Fruit fly (Drosophila melanogaster) whole organism: ENCODE measurements around the gene Fas2.

Experiments used
- CG8478 ChIP-seq: fragments of >200 bp; optimal IDR thresholded peaks from 2 replicates; lab custom pipeline; 2018; ENCODE audit warnings: inconsistent platforms
- pan ChIP-seq: fragments of >200 bp; optimal IDR thresholded peaks from 2 replicates; lab custom pipeline; 2017
- psq ChIP-seq: fragments of >200 bp; optimal IDR thresholded peaks from 2 replicates; lab custom pipeline; 2017
- usp ChIP-seq: fragments of >200 bp; optimal IDR thresholded peaks from 2 replicates; lab custom pipeline; 2017; ENCODE audit warnings: missing biosample characterization, missing genetic modification characterization, mixed read lengths

- TF ChIP-seq pan (lab: Kevin White, UChicago) (no peak), usp (GFP tag; lab: Kevin White, UChicago) (no peak), CG8478 (lab: Kevin White, UChicago) (no peak), psq (lab: Kevin White, UChicago) (no peak)
These were observed 7.1 kb downstream of the Fas2 start for dm6 chrX:4198769-4199168.
